Worm (Caenorhabditis elegans) whole organism, early embryonic: ENCODE results near the gene dmd-3.

Source experiments
- ama-1 ChIP-seq: fragments of 150-350 bp; optimal IDR thresholded peaks from 2 replicates; lab custom pipeline; 2014
- sea-1 ChIP-seq: fragments of 200-800 bp; sonication (Bioruptor generic); conservative IDR thresholded peaks from 2 replicates; pipeline ENCODE4 v1.3.6; 2022; ENCODE audit warnings: missing genetic modification characterization, missing compliant biosample characterization
- tbx-11 ChIP-seq: fragments of 200-800 bp; sonication (Bioruptor generic); IDR thresholded peaks from 2 replicates; pipeline ENCODE4 v1.3.6; 2022; ENCODE audit warnings: missing genetic modification characterization, missing compliant biosample characterization

DNA sequence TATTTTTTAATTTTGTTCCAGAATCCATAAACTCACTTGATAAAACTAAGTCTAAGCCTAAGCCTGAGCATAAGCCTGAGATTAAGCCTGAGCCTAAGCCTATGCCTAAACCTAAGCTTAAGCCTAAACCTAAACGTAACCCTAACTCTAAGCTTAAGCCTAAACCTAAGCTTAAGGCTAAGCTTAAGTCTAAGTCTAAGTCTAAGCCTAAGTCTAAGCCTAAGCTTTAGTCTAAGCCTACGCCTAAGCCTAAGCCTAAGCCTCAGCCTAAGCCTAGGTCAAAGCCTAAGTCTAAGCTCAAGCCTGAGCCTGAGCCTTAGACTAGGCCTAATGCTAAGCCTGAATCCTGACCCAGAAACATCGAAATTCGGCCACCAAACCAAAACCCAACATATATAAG lies 9.5 kb upstream of the dmd-3 start:
- TF ChIP-seq tbx-11 (GFP tag; lab: Robert Waterston, UW), result no peak
- no peak for TF ChIP-seq sea-1 (GFP tag; lab: Robert Waterston, UW)
- no peak for TF ChIP-seq ama-1 (lab: Kevin White, UChicago)
